Worm (Caenorhabditis elegans) whole organism, mixed stage, embryonic: Measurements from ENCODE around the gene col-138.

Experiments used
- M03D4.4 ChIP-seq: sonication (generic microtip); optimal IDR thresholded peaks from 2 replicates; lab custom pipeline; 2017; ENCODE audit warnings: mild to moderate bottlenecking, missing genetic modification characterization, missing compliant biosample characterization
- bed-3 ChIP-seq: fragments of 200-800 bp; sonication (Bioruptor generic); optimal IDR thresholded peaks from 3 replicates; lab custom pipeline; 2018; ENCODE audit warnings: mild to moderate bottlenecking, missing genetic modification characterization, moderate library complexity, missing compliant biosample characterization
- blmp-1 ChIP-seq: fragments of 150-350 bp; optimal IDR thresholded peaks from 2 replicates; lab custom pipeline; 2014; ENCODE audit warnings: missing biosample characterization, missing genetic modification characterization
- ceh-39 ChIP-seq: fragments of 150-350 bp; optimal IDR thresholded peaks from 2 replicates; lab custom pipeline; 2014; ENCODE audit warnings: missing biosample characterization, missing genetic modification characterization
- ceh-43 ChIP-seq: fragments of 200-800 bp; sonication (Bioruptor generic); optimal IDR thresholded peaks from 2 replicates; lab custom pipeline; 2018; ENCODE audit warnings: mild to moderate bottlenecking, missing genetic modification characterization, moderate library complexity, missing compliant biosample characterization
- ceh-83 ChIP-seq: fragments of 200-800 bp; sonication (Bioruptor generic); optimal IDR thresholded peaks from 2 replicates; lab custom pipeline; 2018; ENCODE audit warnings: mild to moderate bottlenecking, missing genetic modification characterization, missing compliant biosample characterization
- ces-1 ChIP-seq: fragments of 150-350 bp; optimal IDR thresholded peaks from 2 replicates; lab custom pipeline; 2014; ENCODE audit warnings: missing biosample characterization, missing genetic modification reagents, missing genetic modification characterization
- cnd-1 ChIP-seq: fragments of 200-800 bp; sonication (Bioruptor generic); optimal IDR thresholded peaks from 2 replicates; lab custom pipeline; 2018; ENCODE audit warnings: mild to moderate bottlenecking, missing genetic modification characterization, missing compliant biosample characterization
- drap-1 ChIP-seq: fragments of 200-800 bp; sonication (Bioruptor generic); optimal IDR thresholded peaks from 3 replicates; lab custom pipeline; 2018; ENCODE audit warnings: mild to moderate bottlenecking, missing genetic modification characterization, missing compliant biosample characterization
- elt-1 ChIP-seq: sonication (generic microtip); optimal IDR thresholded peaks from 2 replicates; lab custom pipeline; 2017; ENCODE audit warnings: missing genetic modification characterization, mild to moderate bottlenecking, missing compliant biosample characterization, antibody characterized with exemption, moderate library complexity, borderline replicate concordance; ENCODE audit not compliant: insufficient read depth
- elt-3 ChIP-seq: fragments of 150-350 bp; optimal IDR thresholded peaks from 2 replicates; lab custom pipeline; 2014; ENCODE audit warnings: missing biosample characterization, missing genetic modification characterization
- flh-1 ChIP-seq: fragments of 200-800 bp; sonication (Bioruptor generic); optimal IDR thresholded peaks from 2 replicates; lab custom pipeline; 2018; ENCODE audit warnings: mild to moderate bottlenecking, missing genetic modification characterization, moderate library complexity, missing compliant biosample characterization
- hlh-1 ChIP-seq: fragments of 150-350 bp; optimal IDR thresholded peaks from 2 replicates; lab custom pipeline; 2014; ENCODE audit warnings: missing biosample characterization, missing genetic modification reagents, missing genetic modification characterization
- lin-13 ChIP-seq: fragments of 150-350 bp; optimal IDR thresholded peaks from 2 replicates; lab custom pipeline; 2014; ENCODE audit warnings: missing biosample characterization, missing genetic modification characterization
- lin-32 ChIP-seq: fragments of 200-800 bp; sonication (Bioruptor generic); optimal IDR thresholded peaks from 2 replicates; lab custom pipeline; 2018; ENCODE audit warnings: mild to moderate bottlenecking, missing genetic modification characterization, missing compliant biosample characterization
- lsy-2 ChIP-seq: fragments of 150-350 bp; optimal IDR thresholded peaks from 2 replicates; lab custom pipeline; 2014; ENCODE audit warnings: missing biosample characterization, missing genetic modification characterization
- mab-5 ChIP-seq: fragments of 150-350 bp; optimal IDR thresholded peaks from 2 replicates; lab custom pipeline; 2014; ENCODE audit warnings: missing biosample characterization, missing genetic modification characterization
- mep-1 ChIP-seq: fragments of 150-350 bp; optimal IDR thresholded peaks from 2 replicates; lab custom pipeline; 2017; ENCODE audit warnings: missing biosample characterization, missing genetic modification reagents, missing genetic modification characterization, inconsistent platforms
- mls-2 ChIP-seq: sonication (generic microtip); optimal IDR thresholded peaks from 2 replicates; lab custom pipeline; 2016; ENCODE audit warnings: mild to moderate bottlenecking, missing genetic modification characterization, moderate library complexity, missing compliant biosample characterization
- nhr-12 ChIP-seq: fragments of 150-350 bp; optimal IDR thresholded peaks from 2 replicates; lab custom pipeline; 2014; ENCODE audit warnings: missing biosample characterization, missing genetic modification characterization
- nhr-2 ChIP-seq: fragments of 150-350 bp; optimal IDR thresholded peaks from 2 replicates; lab custom pipeline; 2014; ENCODE audit warnings: missing biosample characterization, missing genetic modification characterization
- nhr-237 ChIP-seq: fragments of 150-350 bp; optimal IDR thresholded peaks from 2 replicates; lab custom pipeline; 2014; ENCODE audit warnings: missing biosample characterization, missing genetic modification characterization
- nhr-28 ChIP-seq: fragments of 150-350 bp; optimal IDR thresholded peaks from 2 replicates; lab custom pipeline; 2014; ENCODE audit warnings: missing biosample characterization, missing genetic modification characterization
- nhr-76 ChIP-seq: sonication (generic microtip); optimal IDR thresholded peaks from 2 replicates; lab custom pipeline; 2017; ENCODE audit warnings: missing biosample characterization, missing genetic modification characterization
- snpc-4 ChIP-seq: fragments of 150-350 bp; optimal IDR thresholded peaks from 2 replicates; lab custom pipeline; 2014; ENCODE audit warnings: missing biosample characterization, missing genetic modification characterization
- sptf-1 ChIP-seq: sonication (generic microtip); optimal IDR thresholded peaks from 2 replicates; lab custom pipeline; 2017; ENCODE audit warnings: mild to moderate bottlenecking, missing genetic modification characterization, moderate library complexity, missing compliant biosample characterization
- tbx-8 ChIP-seq: fragments of 200-800 bp; sonication (Bioruptor generic); optimal IDR thresholded peaks from 2 replicates; lab custom pipeline; 2018; ENCODE audit warnings: mild to moderate bottlenecking, missing genetic modification characterization, moderate library complexity, missing compliant biosample characterization
- unc-120 ChIP-seq: sonication (generic microtip); optimal IDR thresholded peaks from 2 replicates; lab custom pipeline; 2017; ENCODE audit warnings: missing genetic modification characterization, missing compliant biosample characterization; ENCODE audit not compliant: poor library complexity, severe bottlenecking
- unc-39 ChIP-seq: fragments of 150-350 bp; optimal IDR thresholded peaks from 2 replicates; lab custom pipeline; 2014; ENCODE audit warnings: missing biosample characterization, missing genetic modification characterization
- unc-62 ChIP-seq: fragments of 150-350 bp; optimal IDR thresholded peaks from 2 replicates; lab custom pipeline; 2014; ENCODE audit warnings: missing biosample characterization, missing genetic modification reagents, missing genetic modification characterization
- zip-8 ChIP-seq: fragments of 150-350 bp; optimal IDR thresholded peaks from 2 replicates; lab custom pipeline; 2014; ENCODE audit warnings: missing biosample characterization, missing genetic modification characterization
- ztf-11 ChIP-seq: fragments of 150-350 bp; optimal IDR thresholded peaks from 2 replicates; lab custom pipeline; 2014; ENCODE audit warnings: missing biosample characterization, missing genetic modification characterization

Gene col-138

ce11 chrIV:17179565-17179964, 4.0 kb downstream of the col-138 start:
- no peak for TF ChIP-seq zip-8
- TF ChIP-seq ceh-43 (GFP tag; lab: Kevin White, UChicago): no peak
- TF ChIP-seq mep-1 (tag; lab: Kevin White, UChicago): no peak
- TF ChIP-seq bed-3 (GFP tag; lab: Kevin White, UChicago): no peak
- no peak for TF ChIP-seq ceh-39 (tag; lab: Kevin White, UChicago)
- no peak for TF ChIP-seq nhr-28 (tag; lab: Kevin White, UChicago)
- TF ChIP-seq tbx-8: no peak
- TF ChIP-seq sptf-1 (tag; lab: Kevin White, UChicago): no peak
- TF ChIP-seq snpc-4 (tag; lab: Kevin White, UChicago): no peak

ce11 chrIV:17179071-17179470, 4.5 kb downstream of the col-138 start:
- no peak for TF ChIP-seq ceh-39 (tag; lab: Kevin White, UChicago)
- no peak for TF ChIP-seq mep-1 (tag; lab: Kevin White, UChicago)
- TF ChIP-seq ces-1 (GFP tag; lab: Kevin White, UChicago): no peak
- no peak for TF ChIP-seq zip-8
- TF ChIP-seq nhr-76 (tag; lab: Kevin White, UChicago): no peak
- no peak for TF ChIP-seq bed-3 (GFP tag; lab: Kevin White, UChicago)
- TF ChIP-seq elt-3 (tag; lab: Kevin White, UChicago): no peak
- no peak for TF ChIP-seq ceh-43 (GFP tag; lab: Kevin White, UChicago)
- no peak for TF ChIP-seq hlh-1 (tag; lab: Kevin White, UChicago)
- no peak for TF ChIP-seq blmp-1
- no peak for TF ChIP-seq ceh-83
- TF ChIP-seq elt-1: no peak
- TF ChIP-seq lin-32 (GFP tag; lab: Kevin White, UChicago): no peak
- TF ChIP-seq drap-1 (GFP tag; lab: Kevin White, UChicago): no peak
- no peak for TF ChIP-seq lin-13 (tag; lab: Kevin White, UChicago)
- TF ChIP-seq mab-5 (tag; lab: Kevin White, UChicago): no peak
- no peak for TF ChIP-seq unc-39 (tag; lab: Kevin White, UChicago)
- no peak for TF ChIP-seq ztf-11 (tag; lab: Kevin White, UChicago)

ce11 chrIV:17176177-17176576, 7.4 kb downstream of the col-138 start, which contains the start of gene C52D10.3:
Gene C52D10.3, plus strand, starts transcription at chrIV:17176477.
- TF ChIP-seq nhr-12 (tag; lab: Kevin White, UChicago) (no peak), nhr-76 (tag; lab: Kevin White, UChicago) (no peak), unc-39 (tag; lab: Kevin White, UChicago) (no peak), hlh-1 (tag; lab: Kevin White, UChicago) (no peak), lin-13 (tag; lab: Kevin White, UChicago) (no peak), M03D4.4 (tag; lab: Kevin White, UChicago) (no peak), nhr-2 (tag; lab: Kevin White, UChicago) (no peak), ztf-11 (tag; lab: Kevin White, UChicago) (no peak), lsy-2 (tag; lab: Kevin White, UChicago) (no peak), mep-1 (tag; lab: Kevin White, UChicago) (no peak), ceh-39 (tag; lab: Kevin White, UChicago) (no peak), flh-1 (GFP tag; lab: Kevin White, UChicago) (no peak)

- no peak for TF ChIP-seq snpc-4 (tag; lab: Kevin White, UChicago)
- no peak for TF ChIP-seq unc-120 (tag; lab: Kevin White, UChicago)
- no peak for TF ChIP-seq cnd-1 (tag; lab: Kevin White, UChicago)
Observed at ce11 chrIV:17174980-17175379, 8.5 kb downstream of the col-138 start.

ce11 chrIV:17174087-17174486, 9.4 kb downstream of the col-138 start:
- TF ChIP-seq blmp-1 (no peak), unc-62 (GFP tag; lab: Kevin White, UChicago) (no peak), drap-1 (GFP tag; lab: Kevin White, UChicago) (no peak), elt-3 (tag; lab: Kevin White, UChicago) (no peak), bed-3 (GFP tag; lab: Kevin White, UChicago) (no peak)

ce11 chrIV:17171732-17172131, 11.8 kb downstream of the col-138 start:
- TF ChIP-seq elt-1 (no peak), unc-120 (tag; lab: Kevin White, UChicago) (no peak), drap-1 (GFP tag; lab: Kevin White, UChicago) (no peak), nhr-237 (tag; lab: Kevin White, UChicago) (no peak), ceh-43 (GFP tag; lab: Kevin White, UChicago) (no peak), mls-2 (tag; lab: Kevin White, UChicago) (no peak)
